Worm (Caenorhabditis elegans) whole organism, L4 larva: ENCODE results near the gene Y46H3D.8.

ENCODE experiments used
- F44E2.7 ChIP-seq: fragments of 200-800 bp; sonication (Bioruptor generic); IDR thresholded peaks from 2 replicates; pipeline ENCODE4 v2.1.2; 2022; ENCODE audit warnings: missing genetic modification characterization, missing compliant biosample characterization
- R02D3.7 ChIP-seq: fragments of 150-350 bp; sonication (generic microtip); optimal IDR thresholded peaks from 3 replicates; lab custom pipeline; 2014; ENCODE audit warnings: missing biosample characterization, missing genetic modification characterization
- T20F7.1 ChIP-seq: fragments of 200-800 bp; sonication (Bioruptor generic); optimal IDR thresholded peaks from 2 replicates; lab custom pipeline; 2018; ENCODE audit warnings: mild to moderate bottlenecking, missing genetic modification characterization, missing compliant biosample characterization
- T26A8.4 ChIP-seq: fragments of 200-800 bp; sonication (Bioruptor generic); IDR thresholded peaks from 2 replicates; pipeline ENCODE4 v1.3.6; 2022; ENCODE audit warnings: missing genetic modification characterization, missing compliant biosample characterization
- Y105C5A.15 ChIP-seq: fragments of 200-800 bp; sonication (Bioruptor generic); IDR thresholded peaks from 2 replicates; pipeline ENCODE4 v1.3.6; 2022; ENCODE audit warnings: missing genetic modification characterization, missing compliant biosample characterization
- Y5F2A.4 ChIP-seq: fragments of 200-800 bp; sonication (Bioruptor generic); optimal IDR thresholded peaks from 2 replicates; lab custom pipeline; 2018; ENCODE audit warnings: mild to moderate bottlenecking, missing genetic modification characterization, missing compliant biosample characterization
- Y75B8A.6 ChIP-seq: fragments of 200-800 bp; sonication (Bioruptor generic); IDR thresholded peaks from 2 replicates; pipeline ENCODE4 v1.3.6; 2022; ENCODE audit warnings: missing genetic modification reagents, missing genetic modification characterization, missing compliant biosample characterization
- ZK546.5 ChIP-seq, 2 experiments: sonication (generic microtip); optimal IDR thresholded peaks; 2 replicates each; lab custom pipeline; 2017; ENCODE audit warnings: missing biosample characterization in 2 of 2, missing genetic modification characterization in 2 of 2
- aha-1 ChIP-seq: fragments of 150-350 bp; peaks from one replicate; lab custom pipeline; 2014; ENCODE audit warnings: missing biosample characterization, missing genetic modification characterization
- aly-2 ChIP-seq: sonication (generic microtip); optimal IDR thresholded peaks from 2 replicates; lab custom pipeline; 2018; ENCODE audit warnings: missing biosample characterization, missing genetic modification characterization
- ama-1 ChIP-seq: fragments of 150-350 bp; optimal IDR thresholded peaks from 2 replicates; lab custom pipeline; 2014; ENCODE audit warnings: inconsistent platforms, mixed read lengths
- arid-1 ChIP-seq: fragments of 200-800 bp; sonication (Bioruptor generic); conservative IDR thresholded peaks from 2 replicates; pipeline ENCODE4 v1.3.6; 2022; ENCODE audit warnings: missing genetic modification reagents, missing genetic modification characterization, missing compliant biosample characterization
- attf-4 ChIP-seq: sonication (generic microtip); optimal IDR thresholded peaks from 3 replicates; lab custom pipeline; 2017; ENCODE audit warnings: missing biosample characterization, missing genetic modification characterization
- ceh-62 ChIP-seq: sonication (generic microtip); optimal IDR thresholded peaks from 2 replicates; lab custom pipeline; 2017; ENCODE audit warnings: missing biosample characterization, missing genetic modification characterization
- cey-2 ChIP-seq: sonication (generic microtip); optimal IDR thresholded peaks from 3 replicates; lab custom pipeline; 2017; ENCODE audit warnings: missing genetic modification characterization, mild to moderate bottlenecking, missing compliant biosample characterization, antibody characterized with exemption, borderline replicate concordance; ENCODE audit not compliant: insufficient read depth
- daf-16 ChIP-seq, 3 experiments: sonication (generic microtip); optimal IDR thresholded peaks; 2 replicates each; lab custom pipeline; 2016 to 2017; ENCODE audit warnings: missing genetic modification characterization in 3 of 3, missing genetic modification reagents in 3 of 3, mild to moderate bottlenecking in 2 of 3, missing compliant biosample characterization in 2 of 3, missing biosample characterization in 1 of 3, moderate library complexity in 1 of 3
- dpl-1 ChIP-seq: fragments of 150-350 bp; optimal IDR thresholded peaks from 2 replicates; lab custom pipeline; 2014; ENCODE audit warnings: missing biosample characterization, missing genetic modification reagents, missing genetic modification characterization
- duxl-1 ChIP-seq: sonication (generic microtip); optimal IDR thresholded peaks from 2 replicates; lab custom pipeline; 2016; ENCODE audit warnings: mild to moderate bottlenecking, missing genetic modification characterization, moderate library complexity, missing compliant biosample characterization; ENCODE audit not compliant: poor library complexity
- egl-27 ChIP-seq: sonication (generic microtip); optimal IDR thresholded peaks from 3 replicates; lab custom pipeline; 2017; ENCODE audit warnings: missing biosample characterization, missing genetic modification reagents, missing genetic modification characterization
- egl-43 ChIP-seq: fragments of 200-800 bp; sonication (Bioruptor generic); IDR thresholded peaks from 2 replicates; pipeline ENCODE4 v1.3.6; 2022; ENCODE audit warnings: missing genetic modification reagents, missing genetic modification characterization, missing compliant biosample characterization
- fkh-10 ChIP-seq: fragments of 150-350 bp; optimal IDR thresholded peaks from 2 replicates; lab custom pipeline; 2014; ENCODE audit warnings: missing biosample characterization, missing genetic modification reagents, missing genetic modification characterization
- fos-1 ChIP-seq: fragments of 150-350 bp; optimal IDR thresholded peaks from 2 replicates; lab custom pipeline; 2014; ENCODE audit warnings: missing biosample characterization, missing genetic modification characterization
- hif-1 ChIP-seq, 2 experiments: sonication (generic microtip); optimal IDR thresholded peaks; 2 replicates each; lab custom pipeline; 2016 to 2017; ENCODE audit warnings: missing compliant biosample characterization in 2 of 2, missing genetic modification characterization in 2 of 2, missing genetic modification reagents in 2 of 2, missing genotype in 2 of 2, mild to moderate bottlenecking in 1 of 2
- hlh-11 ChIP-seq: fragments of 200-800 bp; sonication (Bioruptor generic); optimal IDR thresholded peaks from 2 replicates; lab custom pipeline; 2018; ENCODE audit warnings: mild to moderate bottlenecking, missing genetic modification characterization, missing compliant biosample characterization
- hlh-30 ChIP-seq: sonication (generic microtip); optimal IDR thresholded peaks from 2 replicates; lab custom pipeline; 2017; ENCODE audit warnings: antibody characterized with exemption, mild to moderate bottlenecking, missing genetic modification characterization, missing compliant biosample characterization; ENCODE audit not compliant: insufficient read depth
- lin-13 ChIP-seq: fragments of 150-350 bp; optimal IDR thresholded peaks from 2 replicates; lab custom pipeline; 2014; ENCODE audit warnings: missing biosample characterization, missing genetic modification reagents, missing genetic modification characterization
- lin-29 ChIP-seq: fragments of 200-800 bp; sonication (Bioruptor generic); IDR thresholded peaks from 2 replicates; pipeline ENCODE4 v1.3.6; 2022; ENCODE audit warnings: missing genetic modification reagents, missing genetic modification characterization, missing compliant biosample characterization
- lin-39 ChIP-seq: fragments of 150-350 bp; optimal IDR thresholded peaks from 2 replicates; lab custom pipeline; 2014; ENCODE audit warnings: missing biosample characterization, missing genetic modification reagents, missing genetic modification characterization
- madf-5 ChIP-seq, 2 experiments: fragments of 200-800 bp; sonication (Bioruptor generic); IDR thresholded peaks; 2 replicates each; pipeline ENCODE4 v1.3.6; 2022; ENCODE audit warnings: missing compliant biosample characterization in 2 of 2, missing genetic modification characterization in 2 of 2
- madf-9 ChIP-seq: fragments of 200-800 bp; sonication (Bioruptor generic); conservative IDR thresholded peaks from 2 replicates; pipeline ENCODE4 v1.3.6; 2022; ENCODE audit warnings: missing genetic modification reagents, missing genetic modification characterization, missing compliant biosample characterization
- mdt-29 ChIP-seq: fragments of 200-800 bp; sonication (Bioruptor generic); IDR thresholded peaks from 2 replicates; pipeline ENCODE4 v1.3.6; 2022; ENCODE audit warnings: missing genetic modification reagents, missing genetic modification characterization, missing compliant biosample characterization
- mep-1 ChIP-seq: fragments of 150-350 bp; sonication (generic microtip); optimal IDR thresholded peaks from 3 replicates; lab custom pipeline; 2014; ENCODE audit warnings: missing biosample characterization, missing genetic modification characterization
- mes-2 ChIP-seq: sonication (generic microtip); optimal IDR thresholded peaks from 2 replicates; lab custom pipeline; 2016; ENCODE audit warnings: missing genotype, mild to moderate bottlenecking, missing genetic modification characterization, missing compliant biosample characterization; ENCODE audit not compliant: poor library complexity, severe bottlenecking
- nhr-102 ChIP-seq: sonication (generic microtip); optimal IDR thresholded peaks from 2 replicates; lab custom pipeline; 2016; ENCODE audit warnings: mild to moderate bottlenecking, missing genetic modification characterization, moderate library complexity, missing compliant biosample characterization
- nhr-111 ChIP-seq: fragments of 200-800 bp; sonication (Bioruptor generic); optimal IDR thresholded peaks from 2 replicates; lab custom pipeline; 2018; ENCODE audit warnings: mild to moderate bottlenecking, missing genetic modification characterization, missing compliant biosample characterization
- nhr-41 ChIP-seq: fragments of 200-800 bp; sonication (Bioruptor generic); IDR thresholded peaks from 2 replicates; pipeline ENCODE4 v1.3.6; 2022; ENCODE audit warnings: missing genetic modification reagents, missing genetic modification characterization, missing compliant biosample characterization
- nhr-76 ChIP-seq: fragments of 150-350 bp; optimal IDR thresholded peaks from 2 replicates; lab custom pipeline; 2014; ENCODE audit warnings: missing biosample characterization, missing genetic modification characterization
- nhr-77 ChIP-seq: fragments of 150-350 bp; optimal IDR thresholded peaks from 2 replicates; lab custom pipeline; 2014; ENCODE audit warnings: missing biosample characterization, missing genetic modification characterization
- pha-4 ChIP-seq, 2 experiments: fragments of 150-350 bp in 1 of 2; fragments of 200-800 bp in 1 of 2; sonication (Bioruptor generic) in 1 of 2; IDR thresholded peaks in 1 of 2; optimal IDR thresholded peaks in 1 of 2; 2 replicates each; pipeline versions ENCODE4 v1.3.6 to Lab custom; 2014 to 2022; ENCODE audit warnings: missing genetic modification characterization in 2 of 2, missing genetic modification reagents in 2 of 2, missing biosample characterization in 1 of 2, missing compliant biosample characterization in 1 of 2
- pqm-1 ChIP-seq: sonication (generic microtip); optimal IDR thresholded peaks from 2 replicates; lab custom pipeline; 2017; ENCODE audit warnings: missing biosample characterization, missing genetic modification characterization
- saeg-2 ChIP-seq: fragments of 200-800 bp; sonication (Bioruptor generic); IDR thresholded peaks from 2 replicates; pipeline ENCODE4 v1.3.6; 2022; ENCODE audit warnings: missing genetic modification reagents, missing genetic modification characterization, missing compliant biosample characterization
- sdz-12 ChIP-seq: fragments of 200-800 bp; sonication (Bioruptor generic); optimal IDR thresholded peaks from 2 replicates; lab custom pipeline; 2018; ENCODE audit warnings: mild to moderate bottlenecking, missing genetic modification characterization, missing compliant biosample characterization
- snpc-4 ChIP-seq: fragments of 150-350 bp; optimal IDR thresholded peaks from 2 replicates; lab custom pipeline; 2014; ENCODE audit warnings: missing biosample characterization, missing genetic modification characterization
- spr-3 ChIP-seq: fragments of 200-800 bp; sonication (Bioruptor generic); optimal IDR thresholded peaks from 2 replicates; lab custom pipeline; 2018; ENCODE audit warnings: mild to moderate bottlenecking, missing genetic modification characterization, missing compliant biosample characterization
- unc-130 ChIP-seq: sonication (generic microtip); optimal IDR thresholded peaks from 2 replicates; lab custom pipeline; 2016; ENCODE audit warnings: missing genetic modification reagents, missing genetic modification characterization, missing compliant biosample characterization
- unc-39 ChIP-seq: sonication (generic microtip); optimal IDR thresholded peaks from 2 replicates; lab custom pipeline; 2017; ENCODE audit warnings: missing biosample characterization, missing genetic modification characterization
- unc-62 ChIP-seq, 3 experiments: fragments of 150-350 bp in 1 of 3; sonication (generic microtip); optimal IDR thresholded peaks in 2 of 3; peaks in 1 of 3; 1 replicate in 1 of 3; 2 replicates in 2 of 3; lab custom pipeline; 2014 to 2017; ENCODE audit warnings: missing biosample characterization in 3 of 3, missing genetic modification characterization in 3 of 3, missing genetic modification reagents in 3 of 3, missing genotype in 1 of 3
- zfp-3 ChIP-seq: fragments of 200-800 bp; sonication (Bioruptor generic); conservative IDR thresholded peaks from 2 replicates; pipeline ENCODE4 v1.3.6; 2022; ENCODE audit warnings: missing genetic modification reagents, missing genetic modification characterization, missing compliant biosample characterization
- zip-11 ChIP-seq: fragments of 200-800 bp; sonication (Bioruptor generic); IDR thresholded peaks from 2 replicates; pipeline ENCODE4 v1.3.6; 2022; ENCODE audit warnings: missing genetic modification characterization, missing compliant biosample characterization
- zip-2 ChIP-seq: fragments of 150-350 bp; optimal IDR thresholded peaks from 2 replicates; lab custom pipeline; 2014; ENCODE audit warnings: missing biosample characterization, missing genetic modification characterization
- ztf-7 ChIP-seq: fragments of 150-350 bp; optimal IDR thresholded peaks from 2 replicates; lab custom pipeline; 2014; ENCODE audit warnings: missing biosample characterization, missing genetic modification characterization

Gene Y46H3D.8

DNA sequence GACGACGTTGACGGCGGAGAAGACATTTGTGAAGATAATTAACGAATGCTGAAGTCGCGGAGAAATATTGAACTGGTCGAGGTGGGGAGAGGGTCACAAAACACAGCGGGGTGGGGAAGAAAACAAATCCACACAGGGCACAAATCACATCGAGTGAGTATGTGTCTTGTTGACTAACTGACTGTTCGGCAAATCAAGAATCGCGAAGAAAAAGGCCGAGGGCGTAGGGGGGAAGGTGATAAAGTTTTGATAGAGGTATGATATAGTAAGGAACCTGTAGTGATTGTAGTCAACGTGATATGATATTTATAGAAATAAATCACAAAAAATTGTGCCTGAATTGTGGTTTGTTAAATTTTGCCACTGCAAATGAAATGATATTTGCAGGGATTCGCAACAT lies 23.3 kb downstream of the Y46H3D.8 start, which contains the start of gene nhr-178 (continued):
- no peak for TF ChIP-seq R02D3.7 (tag; lab: Kevin White, UChicago)
- TF ChIP-seq cey-2 (tag; lab: Kevin White, UChicago) = no peak
- no peak for TF ChIP-seq F44E2.7
- no peak for TF ChIP-seq zip-11
- TF ChIP-seq zip-2 (tag; lab: Kevin White, UChicago) = no peak
- TF ChIP-seq attf-4 (tag; lab: Kevin White, UChicago) = no peak
- TF ChIP-seq ceh-62 (tag; lab: Kevin White, UChicago) = no peak
- TF ChIP-seq ama-1 (lab: Kevin White, UChicago) = no peak
- no peak for TF ChIP-seq mdt-29 (GFP tag; lab: Robert Waterston, UW)
- no peak for TF ChIP-seq daf-16 (GFP tag; optimal IDR thresholded peaks at IDR 0.05; lab: Kevin White, UChicago)
- peak; percentile 95 for TF ChIP-seq daf-16 (tag; optimal IDR thresholded peaks at IDR 0.05; lab: Kevin White, UChicago)
- TF ChIP-seq duxl-1 = no peak
- TF ChIP-seq pha-4 (GFP tag; IDR thresholded peaks at IDR 0.05; lab: Robert Waterston, UW) = no peak
- no peak for TF ChIP-seq pha-4 (tag; optimal IDR thresholded peaks at IDR 0.05; lab: Kevin White, UChicago)
- TF ChIP-seq hlh-30 (tag; lab: Kevin White, UChicago) = peak; percentile 23
- TF ChIP-seq Y105C5A.15 (GFP tag; lab: Robert Waterston, UW) = no peak
- no peak for TF ChIP-seq nhr-76 (tag; lab: Kevin White, UChicago)
- no peak for TF ChIP-seq Y75B8A.6 (GFP tag; lab: Robert Waterston, UW)
- no peak for TF ChIP-seq mes-2 (tag; lab: Kevin White, UChicago)
- peak; percentile 99 for TF ChIP-seq nhr-77
- TF ChIP-seq lin-39 (tag; lab: Kevin White, UChicago) = no peak
- TF ChIP-seq madf-9 (GFP tag; lab: Robert Waterston, UW) = no peak
- no peak for TF ChIP-seq fos-1 (tag; lab: Kevin White, UChicago)
- no peak for TF ChIP-seq ztf-7 (tag; lab: Kevin White, UChicago)
- TF ChIP-seq hif-1 (tag; optimal IDR thresholded peaks at IDR 0.05; lab: Kevin White, UChicago) = no peak
- TF ChIP-seq unc-39 (tag; lab: Kevin White, UChicago) = no peak
- TF ChIP-seq zfp-3 (GFP tag; lab: Robert Waterston, UW) = no peak
- TF ChIP-seq fkh-10 (GFP tag; lab: Kevin White, UChicago) = no peak
- no peak for TF ChIP-seq T20F7.1 (GFP tag; lab: Kevin White, UChicago)
- TF ChIP-seq spr-3 (GFP tag; lab: Kevin White, UChicago) = no peak
- TF ChIP-seq madf-5 (GFP tag; IDR thresholded peaks at IDR 0.05; lab: Robert Waterston, UW) = no peak
- no peak for TF ChIP-seq egl-27 (tag; lab: Kevin White, UChicago)
- peak; percentile 88 for TF ChIP-seq hlh-11
- TF ChIP-seq mep-1 = peak; percentile 33
- TF ChIP-seq sdz-12 = no peak
- no peak for TF ChIP-seq nhr-111 (GFP tag; lab: Kevin White, UChicago)
- no peak for TF ChIP-seq Y5F2A.4 (GFP tag; lab: Kevin White, UChicago)
- no peak for TF ChIP-seq unc-130 (GFP tag; lab: Kevin White, UChicago)
- no peak for TF ChIP-seq snpc-4 (tag; lab: Kevin White, UChicago)
- no peak for TF ChIP-seq dpl-1
- no peak for TF ChIP-seq T26A8.4 (GFP tag; lab: Robert Waterston, UW)
- no peak for TF ChIP-seq egl-43 (GFP tag; lab: Robert Waterston, UW)
- TF ChIP-seq aha-1 (tag; lab: Kevin White, UChicago) = no peak
- TF ChIP-seq nhr-102 = peak; percentile 96
- no peak for TF ChIP-seq nhr-41 (GFP tag; lab: Robert Waterston, UW)
- no peak for TF ChIP-seq aly-2 (tag; lab: Kevin White, UChicago)
- peak; percentile 79 for TF ChIP-seq pqm-1 (tag; lab: Kevin White, UChicago)
- no peak for TF ChIP-seq arid-1 (GFP tag; lab: Robert Waterston, UW)
- no peak for TF ChIP-seq lin-29 (GFP tag; lab: Robert Waterston, UW)
- TF ChIP-seq unc-62 (GFP tag; optimal IDR thresholded peaks at IDR 0.05 in 1 of 2; lab: Kevin White, UChicago) = no peak
- TF ChIP-seq unc-62 (tag; optimal IDR thresholded peaks at IDR 0.05; lab: Kevin White, UChicago) = no peak
- no peak for TF ChIP-seq ZK546.5 (tag; optimal IDR thresholded peaks at IDR 0.05; lab: Kevin White, UChicago)
- no peak for TF ChIP-seq lin-13 (GFP tag; lab: Kevin White, UChicago)
- no peak for TF ChIP-seq saeg-2
